Worm (Caenorhabditis elegans): Measurements from ENCODE around the gene ZC13.2.

DNA sequence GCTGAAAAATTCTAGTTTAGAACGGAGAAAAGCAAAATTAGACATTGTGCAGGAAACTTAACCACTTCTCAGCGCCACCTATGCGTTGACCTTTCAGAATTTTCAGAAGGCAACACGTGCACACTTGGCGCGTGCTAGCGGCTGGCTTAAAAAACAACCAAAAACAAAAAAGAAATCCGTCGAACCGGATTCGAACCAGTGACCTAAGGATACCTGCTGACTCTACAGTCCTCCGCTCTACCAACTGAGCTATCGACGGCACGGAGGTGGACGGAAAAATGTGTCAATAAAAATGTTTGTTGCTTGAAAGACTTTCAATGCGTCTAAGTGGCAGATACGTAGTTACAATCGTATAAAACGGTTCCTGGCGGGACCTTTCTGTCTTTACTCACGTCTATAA lies 15.3 kb upstream of the ZC13.2 start:
- TF ChIP-seq ama-1 (optimal IDR thresholded peaks at IDR 0.05) (no peak), ceh-13 (GFP tag; optimal IDR thresholded peaks at IDR 0.05) (no peak), flt-1 (GFP tag; IDR thresholded peaks at IDR 0.05) (no peak), hnd-1 (tag; optimal IDR thresholded peaks at IDR 0.05) (no peak), aly-1 (tag; optimal IDR thresholded peaks at IDR 0.05) (no peak), tra-4 (tag; optimal IDR thresholded peaks at IDR 0.05) (no peak), pes-1 (GFP tag; IDR thresholded peaks at IDR 0.05) (peak; percentile 62), ets-7 (tag; optimal IDR thresholded peaks at IDR 0.05) (no peak), ceh-36 (tag; optimal IDR thresholded peaks at IDR 0.05) (no peak), tbx-11 (GFP tag; IDR thresholded peaks at IDR 0.05) (no peak)

Measured in whole organism, early embryonic.